Worm (Caenorhabditis elegans): ENCODE results near the gene ttr-46.

The ttr-46 gene

ce11 chrV:9958231-9958630 lies 7.2 kb downstream of the ttr-46 start, which contains the start of gene anmt-3:
Gene anmt-3, minus strand, starts transcription at chrV:9958331.
- TF ChIP-seq pha-2 (tag; optimal IDR thresholded peaks at IDR 0.05) (no peak), ceh-9 (tag; optimal IDR thresholded peaks at IDR 0.05) (no peak), ref-2 (tag; optimal IDR thresholded peaks at IDR 0.05) (no peak), unc-42 (tag; optimal IDR thresholded peaks at IDR 0.05) (no peak), sdc-2 (tag; optimal IDR thresholded peaks at IDR 0.05) (no peak), pha-4 (tag; optimal IDR thresholded peaks at IDR 0.05) (no peak), ahr-1 (tag; optimal IDR thresholded peaks at IDR 0.05) (no peak), ceh-24 (tag; optimal IDR thresholded peaks at IDR 0.05) (no peak), hlh-8 (tag; optimal IDR thresholded peaks at IDR 0.05) (no peak)

ce11 chrV:9958654-9959053 lies 7.6 kb downstream of the ttr-46 start:
- peak; percentile 1 for TF ChIP-seq nfya-1 (tag; optimal IDR thresholded peaks at IDR 0.05)
- TF ChIP-seq ceh-18 (tag; optimal IDR thresholded peaks at IDR 0.05) = peak; percentile 84
- no peak for TF ChIP-seq hlh-6 (tag; optimal IDR thresholded peaks at IDR 0.05)
- TF ChIP-seq unc-55 (GFP tag; optimal IDR thresholded peaks at IDR 0.05) = peak; percentile 87
- peak; percentile 71 for TF ChIP-seq rnt-1 (tag; optimal IDR thresholded peaks at IDR 0.05)
- TF ChIP-seq che-1 (tag; optimal IDR thresholded peaks at IDR 0.05) = no peak
- no peak for TF ChIP-seq pha-4 (tag; optimal IDR thresholded peaks at IDR 0.05)
- no peak for TF ChIP-seq ceh-24 (tag; optimal IDR thresholded peaks at IDR 0.05)
- no peak for TF ChIP-seq ceh-14 (tag; optimal IDR thresholded peaks at IDR 0.05)
- TF ChIP-seq ceh-45 (GFP tag; IDR thresholded peaks at IDR 0.05) = no peak
- no peak for TF ChIP-seq elt-4 (tag; optimal IDR thresholded peaks at IDR 0.05)
- TF ChIP-seq odd-2 (tag; optimal IDR thresholded peaks at IDR 0.05) = no peak

ce11 chrV:9960376-9960775 lies 9.3 kb downstream of the ttr-46 start, which contains the start of gene T07C12.10:
Gene T07C12.10, minus strand, starts transcription at chrV:9960476.
- TF ChIP-seq eyg-1 (tag; optimal IDR thresholded peaks at IDR 0.05) (no peak), pros-1 (tag; optimal IDR thresholded peaks at IDR 0.05) (no peak), nhr-232 (tag; optimal IDR thresholded peaks at IDR 0.05) (no peak), nhr-11 (tag; optimal IDR thresholded peaks at IDR 0.05) (no peak), sox-2 (GFP tag; IDR thresholded peaks at IDR 0.05) (no peak), unc-86 (tag; optimal IDR thresholded peaks at IDR 0.05) (no peak), zip-5 (tag; optimal IDR thresholded peaks at IDR 0.05) (no peak), tbx-2 (tag; optimal IDR thresholded peaks at IDR 0.05) (no peak), mec-3 (tag; optimal IDR thresholded peaks at IDR 0.05; ENCODE audit: borderline replicate concordance) (no peak), lin-11 (tag; optimal IDR thresholded peaks at IDR 0.05) (no peak), sox-4 (tag; optimal IDR thresholded peaks at IDR 0.05) (no peak)

- TF ChIP-seq nfya-1 (tag; optimal IDR thresholded peaks at IDR 0.05) (no peak), ref-2 (tag; optimal IDR thresholded peaks at IDR 0.05) (no peak), madf-2 (tag; optimal IDR thresholded peaks at IDR 0.05) (no peak), ztf-16 (tag; optimal IDR thresholded peaks at IDR 0.05) (no peak)
These were observed 11.4 kb downstream of the ttr-46 start, which contains the start of gene madf-4 for ce11 chrV:9962394-9962793. Gene madf-4, minus strand, starts transcription at chrV:9962494.

ce11 chrV:9962916-9963315 lies 11.9 kb downstream of the ttr-46 start:
- no peak for TF ChIP-seq nhr-11 (tag; optimal IDR thresholded peaks at IDR 0.05)
- TF ChIP-seq fkh-10 (GFP tag; optimal IDR thresholded peaks at IDR 0.05) = no peak
- no peak for TF ChIP-seq pag-3 (tag; optimal IDR thresholded peaks at IDR 0.05; ENCODE audit: borderline replicate concordance)
- TF ChIP-seq sox-4 (tag; optimal IDR thresholded peaks at IDR 0.05) = no peak
- no peak for TF ChIP-seq pros-1 (tag; optimal IDR thresholded peaks at IDR 0.05)
- no peak for TF ChIP-seq fkh-6 (tag; optimal IDR thresholded peaks at IDR 0.05)
- no peak for TF ChIP-seq dmd-4 (tag; optimal IDR thresholded peaks at IDR 0.05; ENCODE audit: borderline replicate concordance)
- no peak for TF ChIP-seq fax-1 (tag; optimal IDR thresholded peaks at IDR 0.05)
- no peak for TF ChIP-seq ceh-48 (tag; optimal IDR thresholded peaks at IDR 0.05)
- TF ChIP-seq zip-5 (tag; optimal IDR thresholded peaks at IDR 0.05) = no peak
